Fruit fly (Drosophila melanogaster) whole organism, wandering third instar larva: Measurements from ENCODE around the gene Rh5.

Source experiments
- Abd-B ChIP-seq: fragments of >200 bp; optimal IDR thresholded peaks from 2 replicates; lab custom pipeline; 2017; ENCODE audit warnings: missing biosample characterization, missing genetic modification characterization
- CG32264 ChIP-seq: fragments of 200-800 bp; sonication (Bioruptor generic); optimal IDR thresholded peaks from 2 replicates; lab custom pipeline; 2016; ENCODE audit warnings: missing biosample characterization, missing genetic modification characterization
- CG9705 ChIP-seq: fragments of 200-800 bp; sonication (Bioruptor generic); optimal IDR thresholded peaks from 2 replicates; lab custom pipeline; 2018; ENCODE audit warnings: missing biosample characterization, mild to moderate bottlenecking, missing genetic modification characterization
- CrebA ChIP-seq: fragments of 200-800 bp; sonication (Bioruptor generic); optimal IDR thresholded peaks from 2 replicates; lab custom pipeline; 2016; ENCODE audit warnings: missing biosample characterization, mild to moderate bottlenecking, missing genetic modification characterization, borderline replicate concordance
- Dfd ChIP-seq: fragments of >200 bp; optimal IDR thresholded peaks from 2 replicates; lab custom pipeline; 2017; ENCODE audit warnings: missing biosample characterization, missing genetic modification characterization
- Dif ChIP-seq: fragments of 200-275, 200-300 bp; sonication (Bioruptor generic); optimal IDR thresholded peaks from 2 replicates; lab custom pipeline; 2018; ENCODE audit warnings: missing biosample characterization, missing genetic modification characterization; ENCODE audit not compliant: partially characterized antibody
- HLH106 ChIP-seq: fragments of 200-800 bp; optimal IDR thresholded peaks from 3 replicates; lab custom pipeline; 2019; ENCODE audit warnings: missing biosample characterization, mild to moderate bottlenecking, missing genetic modification characterization, moderate library complexity
- Hnf4 ChIP-seq: fragments of 200-800 bp; sonication (Bioruptor generic); optimal IDR thresholded peaks from 2 replicates; lab custom pipeline; 2016; ENCODE audit warnings: missing biosample characterization, mild to moderate bottlenecking, missing genetic modification characterization
- Hr78 ChIP-seq: fragments of >200 bp; optimal IDR thresholded peaks from 2 replicates; lab custom pipeline; 2017; ENCODE audit warnings: missing biosample characterization, missing genetic modification characterization
- Hr83 ChIP-seq: fragments of 200-300 bp; sonication (Bioruptor generic); optimal IDR thresholded peaks from 2 replicates; lab custom pipeline; 2016; ENCODE audit warnings: missing biosample characterization, mild to moderate bottlenecking, missing genetic modification characterization, moderate library complexity; ENCODE audit not compliant: poor library complexity, severe bottlenecking
- Jra ChIP-seq: sonication (Bioruptor generic); optimal IDR thresholded peaks from 2 replicates; lab custom pipeline; 2016; ENCODE audit warnings: missing biosample characterization, missing genetic modification characterization
- Mio ChIP-seq: sonication (Bioruptor generic); optimal IDR thresholded peaks from 2 replicates; lab custom pipeline; 2016; ENCODE audit warnings: missing biosample characterization, missing genetic modification characterization
- Myc ChIP-seq: fragments of >200 bp; optimal IDR thresholded peaks from 2 replicates; lab custom pipeline; 2017
- N ChIP-seq: fragments of >200 bp; optimal IDR thresholded peaks from 2 replicates; lab custom pipeline; 2018; ENCODE audit warnings: missing biosample characterization, missing external identifiers, missing genetic modification characterization
- OdsH ChIP-seq: fragments of 200-800 bp; sonication (Bioruptor generic); optimal IDR thresholded peaks from 2 replicates; lab custom pipeline; 2016; ENCODE audit warnings: missing biosample characterization, mild to moderate bottlenecking, missing genetic modification characterization
- Rel ChIP-seq, 2 experiments: fragments of 200-800 bp; sonication (Bioruptor generic) in 1 of 2; optimal IDR thresholded peaks; 2 replicates in 1 of 2; 3 replicates in 1 of 2; lab custom pipeline; 2016 to 2019; ENCODE audit warnings: mild to moderate bottlenecking in 2 of 2, missing biosample characterization in 2 of 2, missing genetic modification characterization in 2 of 2, moderate library complexity in 1 of 2
- Sp1 ChIP-seq: fragments of 200-800 bp; sonication (Bioruptor generic); optimal IDR thresholded peaks from 3 replicates; lab custom pipeline; 2019; ENCODE audit warnings: missing biosample characterization, mild to moderate bottlenecking, missing genetic modification characterization, moderate library complexity
- Vsx2 ChIP-seq: fragments of 200-300, 225-300 bp; sonication (Bioruptor generic); optimal IDR thresholded peaks from 2 replicates; lab custom pipeline; 2018; ENCODE audit warnings: missing biosample characterization, missing genetic modification characterization; ENCODE audit not compliant: partially characterized antibody
- br ChIP-seq: fragments of 200-800 bp; sonication (Bioruptor generic); optimal IDR thresholded peaks from 2 replicates; lab custom pipeline; 2016; ENCODE audit warnings: missing biosample characterization, missing genetic modification characterization
- brk ChIP-seq: fragments of 200-800 bp; sonication (Bioruptor generic); optimal IDR thresholded peaks from 2 replicates; lab custom pipeline; 2016; ENCODE audit warnings: missing biosample characterization, mild to moderate bottlenecking, missing genetic modification characterization
- dl ChIP-seq, 2 experiments: fragments of 175-275, 200-275 bp in 1 of 2; fragments of 200-275 bp in 1 of 2; sonication (Bioruptor generic); optimal IDR thresholded peaks; lab custom pipeline; 2018; ENCODE audit warnings: mild to moderate bottlenecking in 2 of 2, missing biosample characterization in 2 of 2, missing genetic modification characterization in 2 of 2, moderate library complexity in 2 of 2; ENCODE audit not compliant: partially characterized antibody in 2 of 2, insufficient read depth in 1 of 2
- dmrt93B ChIP-seq: fragments of 200-800 bp; sonication (Bioruptor generic); optimal IDR thresholded peaks from 2 replicates; lab custom pipeline; 2018; ENCODE audit warnings: missing biosample characterization, mild to moderate bottlenecking, missing genetic modification characterization
- dsf ChIP-seq: sonication (Bioruptor generic); optimal IDR thresholded peaks from 2 replicates; lab custom pipeline; 2016; ENCODE audit warnings: missing biosample characterization, missing genetic modification characterization, borderline replicate concordance
- ey ChIP-seq: fragments of 200-800 bp; sonication (Bioruptor generic); optimal IDR thresholded peaks from 2 replicates; lab custom pipeline; 2016; ENCODE audit warnings: missing biosample characterization, missing genetic modification characterization
- foxo ChIP-seq, 2 experiments: fragments of 200-800 bp; sonication (Bioruptor generic); optimal IDR thresholded peaks; 2 replicates in 1 of 2; 3 replicates in 1 of 2; lab custom pipeline; 2016 to 2017; ENCODE audit warnings: missing biosample characterization in 2 of 2, missing genetic modification characterization in 2 of 2
- fru ChIP-seq: fragments of 200-800 bp; sonication (Bioruptor generic); optimal IDR thresholded peaks from 3 replicates; lab custom pipeline; 2016; ENCODE audit warnings: missing biosample characterization, mild to moderate bottlenecking, missing genetic modification characterization
- h ChIP-seq: fragments of 200-800 bp; sonication (Bioruptor generic); optimal IDR thresholded peaks from 3 replicates; lab custom pipeline; 2016; ENCODE audit warnings: missing biosample characterization, mild to moderate bottlenecking, missing genetic modification characterization
- jim ChIP-seq: fragments of 175-275, 200-325 bp; sonication (Bioruptor generic); optimal IDR thresholded peaks from 2 replicates; lab custom pipeline; 2016; ENCODE audit warnings: missing biosample characterization, mild to moderate bottlenecking, missing genetic modification characterization
- lola ChIP-seq: fragments of >200 bp; optimal IDR thresholded peaks from 2 replicates; lab custom pipeline; 2017; ENCODE audit warnings: missing biosample characterization, missing genetic modification characterization
- psq ChIP-seq: fragments of 200-800 bp; sonication (Bioruptor generic); optimal IDR thresholded peaks from 3 replicates; lab custom pipeline; 2017; ENCODE audit warnings: missing biosample characterization, mild to moderate bottlenecking, missing genetic modification characterization, moderate library complexity
- rgr ChIP-seq: fragments of 200-800 bp; sonication (Bioruptor generic); optimal IDR thresholded peaks from 3 replicates; lab custom pipeline; 2016; ENCODE audit warnings: missing biosample characterization, mild to moderate bottlenecking, missing genetic modification characterization
- sage ChIP-seq: fragments of 200-800 bp; sonication (Bioruptor generic); optimal IDR thresholded peaks from 2 replicates; lab custom pipeline; 2016; ENCODE audit warnings: missing biosample characterization, mild to moderate bottlenecking, missing genetic modification characterization
- sv ChIP-seq: fragments of 200-800 bp; sonication (Bioruptor generic); optimal IDR thresholded peaks from 3 replicates; lab custom pipeline; 2016; ENCODE audit warnings: missing biosample characterization, missing genetic modification characterization
- tai ChIP-seq: sonication (Bioruptor generic); optimal IDR thresholded peaks from 2 replicates; lab custom pipeline; 2016; ENCODE audit warnings: missing biosample characterization, missing genetic modification characterization
- usp ChIP-seq: fragments of >200 bp; optimal IDR thresholded peaks from 2 replicates; lab custom pipeline; 2017; ENCODE audit warnings: missing biosample characterization, missing genetic modification characterization
- woc ChIP-seq: sonication (Bioruptor generic); optimal IDR thresholded peaks from 2 replicates; lab custom pipeline; 2016; ENCODE audit warnings: missing biosample characterization, mild to moderate bottlenecking, missing genetic modification characterization

Gene Rh5

dm6 chr2L:11968581-11969272 is 39.2 kb upstream of the Rh5 start:
- TF ChIP-seq lola (GFP tag; lab: Kevin White, UChicago) (no peak), ey (GFP tag; lab: Kevin White, UChicago) (peak; percentile 54), dmrt93B (GFP tag; lab: Kevin White, UChicago) (peak; percentile 57), dl (GFP tag; optimal IDR thresholded peaks at IDR 0.05; lab: Kevin White, UChicago; ENCODE audit: insufficient read depth in 1 of 2, partially characterized antibody in 2 of 2) (peak in 1 of 2 experiments; percentile 15), N (GFP tag; lab: Kevin White, UChicago) (no peak), psq (GFP tag; lab: Kevin White, UChicago) (peak; percentile 44), CG32264 (GFP tag; lab: Kevin White, UChicago) (no peak), CG9705 (GFP tag; lab: Kevin White, UChicago) (peak; percentile 5), Abd-B (GFP tag; lab: Kevin White, UChicago) (no peak), woc (peak; percentile 81), foxo (GFP tag; optimal IDR thresholded peaks at IDR 0.05; lab: Kevin White, UChicago) (peak in 1 of 2 experiments; percentile 57), rgr (peak; percentile 18), Sp1 (peak; percentile 55), Jra (GFP tag; lab: Kevin White, UChicago) (peak; percentile 25), br (GFP tag; lab: Kevin White, UChicago) (peak; percentile 39), HLH106 (peak; percentile 39), Hnf4 (GFP tag; lab: Kevin White, UChicago) (peak; percentile 36), tai (GFP tag; lab: Kevin White, UChicago) (no peak), h (GFP tag; lab: Kevin White, UChicago) (peak; percentile 60), OdsH (GFP tag; lab: Kevin White, UChicago) (peak; percentile 9), fru (peak; percentile 48), Dif (peak; percentile 37)

DNA sequence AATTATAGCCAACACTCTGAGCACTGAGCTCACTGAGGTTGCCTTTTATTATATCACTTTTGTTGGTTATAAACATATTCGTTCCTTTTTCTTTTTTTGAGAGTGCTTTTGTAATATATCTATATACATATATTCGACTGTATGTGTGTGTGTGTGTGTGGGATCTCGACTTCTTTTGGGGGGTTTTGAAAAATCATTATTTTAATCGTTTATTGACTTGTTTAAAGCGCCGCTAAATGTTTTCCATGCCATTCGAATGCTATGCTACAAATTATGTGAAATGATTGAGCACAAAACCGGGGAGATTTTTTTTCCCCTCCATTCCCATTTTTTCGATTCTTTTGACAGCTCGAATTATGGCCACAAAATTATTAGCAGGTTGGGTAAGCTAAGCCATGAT is 38.5 kb upstream of the Rh5 start:
- TF ChIP-seq Mio (no peak), Rel (GFP tag; optimal IDR thresholded peaks at IDR 0.05; lab: Kevin White, UChicago) (no peak), Rel (tag; optimal IDR thresholded peaks at IDR 0.05; lab: Kevin White, UChicago) (peak; percentile 73)
- TF ChIP-seq, all 38 proteins: peak for 1

DNA sequence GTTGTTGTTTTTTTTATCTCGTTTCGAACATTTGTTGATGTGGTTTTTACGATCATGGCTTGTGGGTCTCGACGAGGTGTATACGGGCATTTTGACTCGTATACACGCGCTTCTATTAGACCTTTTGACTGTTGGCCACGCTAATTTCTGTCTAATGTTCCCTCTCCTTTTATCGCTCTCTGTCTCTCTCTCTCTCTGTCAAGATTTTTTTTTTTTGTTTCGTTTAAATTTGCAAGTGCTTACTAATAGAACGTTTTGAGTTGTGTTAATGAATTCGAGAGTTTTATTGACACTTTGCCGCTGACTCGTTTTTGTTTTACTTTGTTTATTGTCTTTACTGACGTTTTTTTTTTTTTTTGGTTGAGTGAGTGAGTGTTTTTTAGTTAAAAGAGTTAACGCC is 37.6 kb upstream of the Rh5 start:
- TF ChIP-seq Dfd (GFP tag; lab: Kevin White, UChicago) (no peak), foxo (GFP tag; optimal IDR thresholded peaks at IDR 0.05; lab: Kevin White, UChicago) (no peak), fru (no peak), tai (GFP tag; lab: Kevin White, UChicago) (no peak), brk (GFP tag; lab: Kevin White, UChicago) (no peak), sv (no peak), dsf (GFP tag; lab: Kevin White, UChicago) (no peak), CG32264 (GFP tag; lab: Kevin White, UChicago) (no peak)

- TF ChIP-seq dmrt93B (GFP tag; lab: Kevin White, UChicago) (no peak), Abd-B (GFP tag; lab: Kevin White, UChicago) (no peak), tai (GFP tag; lab: Kevin White, UChicago) (no peak), Hr78 (GFP tag; lab: Kevin White, UChicago) (no peak), Rel (GFP tag; optimal IDR thresholded peaks at IDR 0.05; lab: Kevin White, UChicago) (no peak), Rel (tag; optimal IDR thresholded peaks at IDR 0.05; lab: Kevin White, UChicago) (peak; percentile 69), psq (GFP tag; lab: Kevin White, UChicago) (peak; percentile 7), br (GFP tag; lab: Kevin White, UChicago) (peak; percentile 44), CrebA (GFP tag; lab: Kevin White, UChicago) (no peak), Hr83 (GFP tag; lab: Kevin White, UChicago) (peak; percentile 83), sage (GFP tag; lab: Kevin White, UChicago) (no peak), N (GFP tag; lab: Kevin White, UChicago) (no peak), HLH106 (peak; percentile 24), ey (GFP tag; lab: Kevin White, UChicago) (no peak), usp (GFP tag; lab: Kevin White, UChicago) (no peak), rgr (peak; percentile 50), Dfd (GFP tag; lab: Kevin White, UChicago) (no peak), Myc (no peak), Vsx2 (GFP tag; lab: Kevin White, UChicago) (peak; percentile 81), fru (peak; percentile 51), foxo (GFP tag; optimal IDR thresholded peaks at IDR 0.05; lab: Kevin White, UChicago) (peak in 1 of 2 experiments; percentile 34), Sp1 (peak; percentile 46), Dif (peak; percentile 84), jim (GFP tag; lab: Kevin White, UChicago) (peak; percentile 59), dsf (GFP tag; lab: Kevin White, UChicago) (no peak), sv (no peak), lola (GFP tag; lab: Kevin White, UChicago) (no peak), dl (GFP tag; optimal IDR thresholded peaks at IDR 0.05; lab: Kevin White, UChicago; ENCODE audit: insufficient read depth in 1 of 2, partially characterized antibody in 2 of 2) (peak; percentile 56 to 82), CG9705 (GFP tag; lab: Kevin White, UChicago) (no peak), CG32264 (GFP tag; lab: Kevin White, UChicago) (peak; percentile 24), Mio (no peak), Jra (GFP tag; lab: Kevin White, UChicago) (peak; percentile 46), OdsH (GFP tag; lab: Kevin White, UChicago) (peak; percentile 20), Hnf4 (GFP tag; lab: Kevin White, UChicago) (no peak)
These were observed 37.0 kb upstream of the Rh5 start for dm6 chr2L:11970853-11971397.
